Fruit fly (Drosophila melanogaster) whole organism, wandering third instar larva: ENCODE results near the gene Eaat2.

ENCODE experiments used
- Hr78 ChIP-seq: fragments of >200 bp; optimal IDR thresholded peaks from 2 replicates; lab custom pipeline; 2017; ENCODE audit warnings: missing biosample characterization, missing genetic modification characterization
- Mio ChIP-seq: sonication (Bioruptor generic); optimal IDR thresholded peaks from 2 replicates; lab custom pipeline; 2016; ENCODE audit warnings: missing biosample characterization, missing genetic modification characterization
- dl ChIP-seq, 2 experiments: fragments of 175-275, 200-275 bp in 1 of 2; fragments of 200-275 bp in 1 of 2; sonication (Bioruptor generic); optimal IDR thresholded peaks; lab custom pipeline; 2018; ENCODE audit warnings: mild to moderate bottlenecking in 2 of 2, missing biosample characterization in 2 of 2, missing genetic modification characterization in 2 of 2, moderate library complexity in 2 of 2; ENCODE audit not compliant: partially characterized antibody in 2 of 2, insufficient read depth in 1 of 2
- usp ChIP-seq: fragments of >200 bp; optimal IDR thresholded peaks from 2 replicates; lab custom pipeline; 2017; ENCODE audit warnings: missing biosample characterization, missing genetic modification characterization

dm6 chr2L:780851-781250 lies 36.7 kb upstream of the Eaat2 start:
- TF ChIP-seq Hr78 (GFP tag; lab: Kevin White, UChicago) (no peak), usp (GFP tag; lab: Kevin White, UChicago) (no peak), Mio (GFP tag; lab: Kevin White, UChicago) (no peak), dl (GFP tag; optimal IDR thresholded peaks at IDR 0.05; lab: Kevin White, UChicago; ENCODE audit: insufficient read depth in 1 of 2, partially characterized antibody in 2 of 2) (no peak)
